Fruit fly (Drosophila melanogaster) whole organism, embryonic: ENCODE data around the gene Usp14.

Experiments used
- B-H2 ChIP-seq: fragments of 200-800 bp; sonication (Bioruptor generic); optimal IDR thresholded peaks from 2 replicates; lab custom pipeline; 2018; ENCODE audit warnings: missing biosample characterization, mild to moderate bottlenecking, missing genetic modification characterization
- CG10565 ChIP-seq: fragments of 200-800 bp; sonication (Bioruptor generic); optimal IDR thresholded peaks from 3 replicates; lab custom pipeline; 2016; ENCODE audit warnings: missing biosample characterization, mild to moderate bottlenecking, missing genetic modification characterization
- CG11247 ChIP-seq: fragments of 200-800 bp; sonication (Bioruptor generic); IDR thresholded peaks from 2 replicates; pipeline ENCODE4 v1.3.6; 2022; ENCODE audit warnings: missing biosample characterization, missing genetic modification characterization
- CG11456 ChIP-seq: fragments of 200-800 bp; sonication (Bioruptor generic); IDR thresholded peaks from 3 replicates; pipeline ENCODE4 v1.3.6; 2022; ENCODE audit warnings: missing biosample characterization, missing genetic modification characterization
- CG11695 ChIP-seq: fragments of 200-800 bp; sonication (Bioruptor generic); IDR thresholded peaks from 3 replicates; pipeline ENCODE4 v1.3.6; 2022; ENCODE audit warnings: missing biosample characterization, missing genetic modification characterization
- CG11723 ChIP-seq: fragments of 200-800 bp; sonication (Bioruptor generic); optimal IDR thresholded peaks from 2 replicates; lab custom pipeline; 2017; ENCODE audit warnings: missing biosample characterization, mild to moderate bottlenecking, missing genetic modification characterization
- CG12155 ChIP-seq: fragments of 200-800 bp; sonication (Bioruptor generic); optimal IDR thresholded peaks from 3 replicates; lab custom pipeline; 2016; ENCODE audit warnings: missing biosample characterization, missing genetic modification characterization
- CG14441 ChIP-seq: fragments of 200-800 bp; sonication (Bioruptor generic); IDR thresholded peaks from 2 replicates; pipeline ENCODE4 v1.3.6; 2022; ENCODE audit warnings: missing biosample characterization, missing genetic modification characterization
- CG14710 ChIP-seq: fragments of 200-800 bp; sonication (Bioruptor generic); optimal IDR thresholded peaks from 3 replicates; lab custom pipeline; 2019; ENCODE audit warnings: missing biosample characterization, mild to moderate bottlenecking, missing genetic modification characterization, moderate library complexity
- CG15269 ChIP-seq: fragments of 200-800 bp; sonication (Bioruptor generic); optimal IDR thresholded peaks from 2 replicates; lab custom pipeline; 2018; ENCODE audit warnings: missing biosample characterization, mild to moderate bottlenecking, missing genetic modification characterization, moderate library complexity
- CG17568 ChIP-seq: fragments of 200-800 bp; sonication (Bioruptor generic); optimal IDR thresholded peaks from 2 replicates; lab custom pipeline; 2018; ENCODE audit warnings: missing biosample characterization, mild to moderate bottlenecking, missing genetic modification characterization, moderate library complexity
- CG1832 ChIP-seq: fragments of 200-800 bp; sonication (Bioruptor generic); optimal IDR thresholded peaks from 2 replicates; lab custom pipeline; 2017; ENCODE audit warnings: missing biosample characterization, mild to moderate bottlenecking, missing genetic modification characterization, inconsistent platforms
- CG2678 ChIP-seq: fragments of 200-800 bp; sonication (Bioruptor generic); optimal IDR thresholded peaks from 3 replicates; lab custom pipeline; 2019; ENCODE audit warnings: missing biosample characterization, mild to moderate bottlenecking, missing genetic modification characterization, moderate library complexity
- CG43689 ChIP-seq: fragments of 200-800 bp; sonication (Bioruptor generic); IDR thresholded peaks from 2 replicates; pipeline ENCODE4 v1.3.6; 2022; ENCODE audit warnings: missing biosample characterization, missing genetic modification characterization
- CG4707 ChIP-seq: fragments of 200-800 bp; sonication (Bioruptor generic); optimal IDR thresholded peaks from 2 replicates; lab custom pipeline; 2018; ENCODE audit warnings: missing biosample characterization, mild to moderate bottlenecking, missing genetic modification characterization, moderate library complexity
- CG4820 ChIP-seq: fragments of 200-800 bp; sonication (Bioruptor generic); optimal IDR thresholded peaks from 3 replicates; lab custom pipeline; 2016; ENCODE audit warnings: missing biosample characterization, missing genetic modification characterization
- CG7357 ChIP-seq: fragments of 200-800 bp; sonication (Bioruptor generic); IDR thresholded peaks from 3 replicates; pipeline ENCODE4 v1.3.6; 2022; ENCODE audit warnings: missing biosample characterization, missing genetic modification characterization
- CG8478 ChIP-seq: fragments of >200 bp; optimal IDR thresholded peaks from 2 replicates; lab custom pipeline; 2018
- Chrac-16 ChIP-seq: fragments of 200-800 bp; sonication (Bioruptor generic); optimal IDR thresholded peaks from 3 replicates; lab custom pipeline; 2016; ENCODE audit warnings: missing biosample characterization, missing genetic modification characterization
- CoRest ChIP-seq: fragments of 200-800 bp; sonication (Bioruptor generic); optimal IDR thresholded peaks from 3 replicates; lab custom pipeline; 2018; ENCODE audit warnings: missing biosample characterization, mild to moderate bottlenecking, missing genetic modification characterization, moderate library complexity
- Dip2 ChIP-seq: fragments of 200-800 bp; sonication (Bioruptor generic); IDR thresholded peaks from 2 replicates; pipeline ENCODE4 v1.3.6; 2022; ENCODE audit warnings: missing biosample characterization, missing genetic modification characterization
- Dll ChIP-seq: fragments of 200-800 bp; sonication (Bioruptor generic); IDR thresholded peaks from 4 replicates; pipeline ENCODE4 v1.3.6; 2022; ENCODE audit warnings: missing biosample characterization, missing genetic modification characterization; ENCODE audit not compliant: partially characterized antibody
- Gug ChIP-seq: fragments of 200-800 bp; sonication (Bioruptor generic); IDR thresholded peaks from 4 replicates; pipeline ENCODE4 v1.3.6; 2022; ENCODE audit warnings: missing biosample characterization, missing genetic modification characterization
- HHEX ChIP-seq: fragments of 200-800 bp; sonication (Bioruptor generic); optimal IDR thresholded peaks from 3 replicates; lab custom pipeline; 2017; ENCODE audit warnings: missing biosample characterization, mild to moderate bottlenecking, missing genetic modification characterization, missing genetic modification reagents
- Hmr ChIP-seq: fragments of 200-800 bp; sonication (Bioruptor generic); optimal IDR thresholded peaks from 3 replicates; lab custom pipeline; 2017; ENCODE audit warnings: mild to moderate bottlenecking, missing biosample characterization, missing genetic modification reagents, missing genetic modification characterization
- Kr ChIP-seq: fragments of 200-800 bp; sonication (Bioruptor generic); optimal IDR thresholded peaks from 2 replicates; lab custom pipeline; 2017; ENCODE audit warnings: missing biosample characterization, mild to moderate bottlenecking, missing genetic modification characterization
- Lpt ChIP-seq: fragments of >200 bp; optimal IDR thresholded peaks from 2 replicates; lab custom pipeline; 2018; ENCODE audit warnings: missing biosample characterization, missing genetic modification characterization
- MESR4 ChIP-seq: fragments of 200-800 bp; sonication (Bioruptor generic); optimal IDR thresholded peaks from 2 replicates; lab custom pipeline; 2018; ENCODE audit warnings: missing biosample characterization, mild to moderate bottlenecking, missing genetic modification characterization, moderate library complexity
- NC2α ChIP-seq: fragments of 200-800 bp; sonication (Bioruptor generic); optimal IDR thresholded peaks from 2 replicates; lab custom pipeline; 2016; ENCODE audit warnings: missing biosample characterization, missing genetic modification characterization
- Oaz ChIP-seq: fragments of 200-800 bp; sonication (Bioruptor generic); IDR thresholded peaks from 2 replicates; pipeline ENCODE4 v1.3.6; 2022; ENCODE audit warnings: missing biosample characterization, missing genetic modification characterization
- Ptx1 ChIP-seq: fragments of 200-800 bp; sonication (Bioruptor generic); IDR thresholded peaks from 2 replicates; pipeline ENCODE4 v1.3.6; 2022; ENCODE audit warnings: missing biosample characterization, missing genetic modification characterization
- Scr ChIP-seq: fragments of 200-800 bp; sonication (Bioruptor generic); IDR thresholded peaks from 2 replicates; pipeline ENCODE4 v1.3.6; 2022; ENCODE audit warnings: missing biosample characterization, missing genetic modification characterization; ENCODE audit not compliant: partially characterized antibody
- Side ChIP-seq: fragments of 200-800 bp; sonication (Bioruptor generic); optimal IDR thresholded peaks from 2 replicates; lab custom pipeline; 2016; ENCODE audit warnings: missing biosample characterization, missing genetic modification characterization
- TFAM ChIP-seq: fragments of 200-800 bp; sonication (Bioruptor generic); optimal IDR thresholded peaks from 2 replicates; lab custom pipeline; 2017; ENCODE audit warnings: missing biosample characterization, missing genetic modification characterization, inconsistent platforms
- bcd ChIP-seq: fragments of 200-800 bp; sonication (Bioruptor generic); optimal IDR thresholded peaks from 2 replicates; lab custom pipeline; 2017; ENCODE audit warnings: missing biosample characterization, mild to moderate bottlenecking, missing genetic modification characterization
- cg ChIP-seq: fragments of 200-800 bp; sonication (Bioruptor generic); optimal IDR thresholded peaks from 3 replicates; lab custom pipeline; 2019; ENCODE audit warnings: missing biosample characterization, mild to moderate bottlenecking, missing genetic modification characterization, moderate library complexity
- croc ChIP-seq: fragments of 200-800 bp; sonication (Bioruptor generic); conservative IDR thresholded peaks from 3 replicates; pipeline ENCODE4 v1.3.6; 2022; ENCODE audit warnings: missing biosample characterization, missing genetic modification characterization
- crol ChIP-seq: fragments of 200-800 bp; sonication (Bioruptor generic); IDR thresholded peaks from 2 replicates; pipeline ENCODE4 v1.3.6; 2022; ENCODE audit warnings: missing biosample characterization, missing genetic modification characterization
- dan ChIP-seq: fragments of 200-800 bp; sonication (Bioruptor generic); IDR thresholded peaks from 2 replicates; pipeline ENCODE4 v1.3.6; 2022; ENCODE audit warnings: missing biosample characterization, missing genetic modification characterization
- dmrt99B ChIP-seq: fragments of 200-800 bp; sonication (Bioruptor generic); optimal IDR thresholded peaks from 2 replicates; lab custom pipeline; 2018; ENCODE audit warnings: missing biosample characterization, mild to moderate bottlenecking, missing genetic modification characterization, moderate library complexity
- eve ChIP-seq, 2 experiments: fragments of >200 bp; optimal IDR thresholded peaks; 2 replicates each; lab custom pipeline; 2017; ENCODE audit warnings: missing biosample characterization in 2 of 2, missing genetic modification characterization in 2 of 2
- fd3F ChIP-seq: fragments of 200-800 bp; sonication (Bioruptor generic); optimal IDR thresholded peaks from 2 replicates; lab custom pipeline; 2018; ENCODE audit warnings: missing biosample characterization, mild to moderate bottlenecking, missing genetic modification characterization, moderate library complexity
- ftz-f1 ChIP-seq: fragments of 200-800 bp; sonication (Bioruptor generic); optimal IDR thresholded peaks from 2 replicates; lab custom pipeline; 2016; ENCODE audit warnings: missing biosample characterization, missing genetic modification characterization
- gfzf ChIP-seq: fragments of 200-800 bp; sonication (Bioruptor generic); optimal IDR thresholded peaks from 2 replicates; lab custom pipeline; 2016; ENCODE audit warnings: missing biosample characterization, mild to moderate bottlenecking, missing genetic modification characterization, moderate library complexity
- kah ChIP-seq: fragments of 200-800 bp; sonication (Bioruptor generic); optimal IDR thresholded peaks from 2 replicates; lab custom pipeline; 2018; ENCODE audit warnings: missing biosample characterization, mild to moderate bottlenecking, missing genetic modification characterization
- mirr ChIP-seq: fragments of 200-800 bp; sonication (Bioruptor generic); optimal IDR thresholded peaks from 3 replicates; lab custom pipeline; 2018; ENCODE audit warnings: missing biosample characterization, mild to moderate bottlenecking, missing genetic modification characterization
- oc ChIP-seq: fragments of 200-800 bp; sonication (Bioruptor generic); optimal IDR thresholded peaks from 2 replicates; lab custom pipeline; 2018; ENCODE audit warnings: missing biosample characterization, mild to moderate bottlenecking, missing genetic modification characterization, moderate library complexity
- peb ChIP-seq: fragments of 200-800 bp; sonication (Bioruptor generic); IDR thresholded peaks from 2 replicates; pipeline ENCODE4 v1.3.6; 2022; ENCODE audit warnings: missing biosample characterization, missing genetic modification characterization
- row ChIP-seq: fragments of 200-800 bp; sonication (Bioruptor generic); IDR thresholded peaks from 3 replicates; pipeline ENCODE4 v1.3.6; 2022; ENCODE audit warnings: missing biosample characterization, missing genetic modification characterization
- slp2 ChIP-seq: fragments of 200-800 bp; sonication (Bioruptor generic); optimal IDR thresholded peaks from 2 replicates; lab custom pipeline; 2016; ENCODE audit warnings: missing biosample characterization, missing genetic modification characterization
- usp ChIP-seq: fragments of >200 bp; optimal IDR thresholded peaks from 2 replicates; lab custom pipeline; 2017; ENCODE audit warnings: missing biosample characterization, missing genetic modification characterization
- wek ChIP-seq: fragments of 200-800 bp; sonication (Bioruptor generic); optimal IDR thresholded peaks from 3 replicates; lab custom pipeline; 2018; ENCODE audit warnings: missing biosample characterization, mild to moderate bottlenecking, missing genetic modification characterization, moderate library complexity
- zen2 ChIP-seq: fragments of 200-800 bp; sonication (Bioruptor generic); IDR thresholded peaks from 3 replicates; pipeline ENCODE4 v1.3.6; 2022; ENCODE audit warnings: missing biosample characterization, missing genetic modification characterization; ENCODE audit not compliant: partially characterized antibody

The Usp14 gene

DNA sequence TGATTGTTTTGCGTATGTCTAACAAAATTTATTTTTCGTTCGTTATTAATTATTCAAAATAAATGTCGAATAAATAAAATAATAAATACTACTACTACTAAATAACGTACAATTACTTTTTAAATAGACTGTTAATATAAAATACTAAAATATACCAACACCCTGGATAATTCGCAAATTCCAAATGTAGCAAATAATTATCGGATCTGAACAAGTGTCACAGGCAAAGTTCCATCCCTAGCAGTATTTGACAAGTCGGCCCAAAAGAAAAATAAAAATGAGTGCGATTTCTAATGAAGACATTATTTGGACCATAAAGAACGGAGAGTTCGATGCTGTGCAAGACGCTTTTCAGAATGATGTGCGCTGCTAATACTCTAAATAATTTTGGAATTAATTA lies 27.2 kb upstream of the Usp14 start, which contains the start of gene CG31715 (continued):
- TF ChIP-seq cg (no peak), kah (GFP tag; lab: Kevin White, UChicago) (peak; percentile 59), NC2α (no peak), dmrt99B (tag; lab: Kevin White, UChicago) (no peak), Scr (peak; percentile 51), CG11247 (no peak), ftz-f1 (no peak), croc (no peak), Chrac-16 (no peak), CG1832 (no peak), fd3F (GFP tag; lab: Kevin White, UChicago) (no peak), crol (GFP tag; lab: Robert Waterston, UW) (no peak), Ptx1 (GFP tag; lab: Robert Waterston, UW) (no peak), CG8478 (lab: Kevin White, UChicago) (no peak), B-H2 (peak; percentile 19), Dip2 (GFP tag; lab: Robert Waterston, UW) (no peak), Gug (GFP tag; lab: Robert Waterston, UW) (no peak), dan (no peak), slp2 (no peak), Dll (peak; percentile 64), CG17568 (GFP tag; lab: Kevin White, UChicago) (no peak), HHEX (GFP tag; lab: Kevin White, UChicago) (no peak), CG12155 (GFP tag; lab: Kevin White, UChicago) (no peak), Lpt (no peak), oc (no peak), CG15269 (tag; lab: Kevin White, UChicago) (no peak), CG14441 (GFP tag; lab: Robert Waterston, UW) (no peak), Oaz (GFP tag; lab: Robert Waterston, UW) (no peak), peb (GFP tag; lab: Robert Waterston, UW) (no peak), CoRest (tag; lab: Kevin White, UChicago) (peak; percentile 0), TFAM (no peak), bcd (GFP tag; lab: Kevin White, UChicago) (no peak), CG10565 (GFP tag; lab: Kevin White, UChicago) (no peak), row (GFP tag; lab: Robert Waterston, UW) (peak; percentile 81), gfzf (GFP tag; lab: Kevin White, UChicago) (peak; percentile 34), CG11695 (GFP tag; lab: Robert Waterston, UW) (no peak), CG11456 (GFP tag; lab: Robert Waterston, UW) (no peak), Kr (no peak), CG2678 (tag; lab: Kevin White, UChicago) (no peak), CG4707 (GFP tag; lab: Kevin White, UChicago) (no peak), usp (GFP tag; lab: Kevin White, UChicago) (no peak), Hmr (no peak), CG11723 (GFP tag; lab: Kevin White, UChicago) (no peak), mirr (GFP tag; lab: Kevin White, UChicago) (no peak), wek (GFP tag; lab: Kevin White, UChicago) (no peak), CG4820 (GFP tag; lab: Kevin White, UChicago) (no peak), CG43689 (GFP tag; lab: Robert Waterston, UW) (no peak), eve (GFP tag; optimal IDR thresholded peaks at IDR 0.05; lab: Kevin White, UChicago) (no peak), CG7357 (GFP tag; lab: Robert Waterston, UW) (no peak), Side (GFP tag; lab: Kevin White, UChicago) (no peak), CG14710 (tag; lab: Kevin White, UChicago) (peak; percentile 23), zen2 (no peak), MESR4 (GFP tag; lab: Kevin White, UChicago) (peak; percentile 25)
